Fruit fly (Drosophila melanogaster) Kc167 (cell line): ENCODE measurements around the gene CG17593.

ENCODE experiments used
- Myc ChIP-seq: fragments of >200 bp; optimal IDR thresholded peaks from 2 replicates; lab custom pipeline; 2017; ENCODE audit warnings: missing external identifiers
- Sin3A ChIP-seq: fragments of >200 bp; optimal IDR thresholded peaks from 2 replicates; lab custom pipeline; 2018; ENCODE audit warnings: missing external identifiers
- h ChIP-seq: fragments of >200 bp; optimal IDR thresholded peaks from 3 replicates; lab custom pipeline; 2018; ENCODE audit warnings: missing external identifiers
- insv ChIP-seq: fragments of >200 bp; optimal IDR thresholded peaks from 3 replicates; lab custom pipeline; 2018; ENCODE audit warnings: missing external identifiers
- psq ChIP-seq: fragments of >200 bp; optimal IDR thresholded peaks from 2 replicates; lab custom pipeline; 2017; ENCODE audit warnings: missing external identifiers
- ttk ChIP-seq: sonication (Bioruptor generic); optimal IDR thresholded peaks from 2 replicates; lab custom pipeline; 2017; ENCODE audit warnings: missing external identifiers

Gene CG17593

dm6 chr2L:3514569-3515191 is at the start of gene CG17593, which contains the start of gene LeuRS:
CG17593 (plus strand) TSS chr2L:3514872.
LeuRS (minus strand) TSS chr2L:3514656.
- TF ChIP-seq Sin3A (no peak), ttk (no peak), Myc (lab: Kevin White, UChicago) (no peak), psq (lab: Kevin White, UChicago) (no peak), h (no peak), insv (no peak)

dm6 chr2L:3465426-3465825 is 49.2 kb upstream of the CG17593 start:
- no peak for TF ChIP-seq ttk
- no peak for TF ChIP-seq insv
- no peak for TF ChIP-seq psq (lab: Kevin White, UChicago)
- no peak for TF ChIP-seq h
- TF ChIP-seq Myc (lab: Kevin White, UChicago) = no peak
- TF ChIP-seq Sin3A = no peak

- TF ChIP-seq Sin3A = no peak
- no peak for TF ChIP-seq h
Measured at dm6 chr2L:3465918-3466727, 48.5 kb upstream of the CG17593 start, which contains the start of the genes msl-2 and ND-PDSW. msl-2 (minus strand) TSS chr2L:3466112. ND-PDSW (plus strand) TSS chr2L:3466157.

dm6 chr2L:3466846-3467245 is 47.8 kb upstream of the CG17593 start:
- TF ChIP-seq insv = no peak
- no peak for TF ChIP-seq Myc (lab: Kevin White, UChicago)
- no peak for TF ChIP-seq ttk
- no peak for TF ChIP-seq h

dm6 chr2L:3469869-3470268 is 44.8 kb upstream of the CG17593 start, which contains the start of the genes Pif1 and CG31776:
Pif1 (minus strand) TSS chr2L:3470004.
CG31776 (plus strand) TSS chr2L:3470182.
- TF ChIP-seq psq (lab: Kevin White, UChicago) (no peak), Myc (lab: Kevin White, UChicago) (no peak), insv (no peak), h (no peak), Sin3A (no peak), ttk (no peak)

dm6 chr2L:3472242-3472641 is 42.4 kb upstream of the CG17593 start, which contains the start of gene Pgant4:
Pgant4 (plus strand) TSS chr2L:3472603.
- TF ChIP-seq insv = no peak
- no peak for TF ChIP-seq psq (lab: Kevin White, UChicago)
- TF ChIP-seq Sin3A = no peak
- TF ChIP-seq ttk = no peak
- TF ChIP-seq Myc (lab: Kevin White, UChicago) = no peak
- TF ChIP-seq h = no peak

dm6 chr2L:3475168-3475567 is 39.5 kb upstream of the CG17593 start:
- TF ChIP-seq h (no peak), ttk (no peak), Sin3A (no peak), insv (no peak), psq (lab: Kevin White, UChicago) (no peak), Myc (lab: Kevin White, UChicago) (no peak)

dm6 chr2L:3475948-3476347 is 38.7 kb upstream of the CG17593 start:
- no peak for TF ChIP-seq h
- no peak for TF ChIP-seq psq (lab: Kevin White, UChicago)
- no peak for TF ChIP-seq Sin3A
- no peak for TF ChIP-seq insv
- TF ChIP-seq ttk = no peak
- no peak for TF ChIP-seq Myc (lab: Kevin White, UChicago)

dm6 chr2L:3476399-3477056 is 38.1 kb upstream of the CG17593 start:
- TF ChIP-seq insv (no peak), h (no peak), Sin3A (no peak), ttk (no peak), Myc (lab: Kevin White, UChicago) (no peak), psq (lab: Kevin White, UChicago) (no peak)

dm6 chr2L:3477057-3477755 is 37.5 kb upstream of the CG17593 start:
- TF ChIP-seq insv (no peak), h (no peak)

dm6 chr2L:3478034-3478880 is 36.4 kb upstream of the CG17593 start, which contains the start of gene Thor:
Thor (plus strand) TSS chr2L:3478434.
- TF ChIP-seq ttk (no peak), Sin3A (no peak), h (no peak), insv (no peak), Myc (lab: Kevin White, UChicago) (no peak), psq (lab: Kevin White, UChicago) (no peak)
